Worm (Caenorhabditis elegans): ENCODE measurements around the gene sri-18.
A peak's percentile ranks its signal among the peaks of the same experiment; 100 is the strongest.

Gene sri-18

ce11 chrV:10248255-10248979 lies 11.9 kb downstream of the sri-18 start, which contains the start of gene akt-1:
akt-1 (plus strand) TSS chrV:10248905.
- 0 out of 2 replicates have a peak, but pooled peaks have one; percentile 9 for TF ChIP-seq nfyb-1 (GFP tag; IDR thresholded peaks at IDR 0.05)
- TF ChIP-seq Y53G8AR.9 (GFP tag; conservative IDR thresholded peaks at IDR 0.05), result 0 out of 2 replicates have a peak, but pooled peaks have one; percentile 40
- peak; percentile 44; the same call in 1 of the 2 replicates for TF ChIP-seq zfh-2 (GFP tag; conservative IDR thresholded peaks at IDR 0.05)
- TF ChIP-seq rpc-1 (optimal IDR thresholded peaks at IDR 0.05), result no peak
- no peak for TF ChIP-seq rpc-1 (tag; optimal IDR thresholded peaks at IDR 0.05)

- TF ChIP-seq chd-7 (tag; optimal IDR thresholded peaks at IDR 0.05) (no peak), pha-4 (tag; optimal IDR thresholded peaks at IDR 0.05) (no peak), lin-40 (tag; optimal IDR thresholded peaks at IDR 0.05) (no peak), hsf-1 (GFP tag; IDR thresholded peaks at IDR 0.05) (no peak), efl-1 (GFP tag; optimal IDR thresholded peaks at IDR 0.05) (no peak), F57C9.4 (tag; optimal IDR thresholded peaks at IDR 0.05) (no peak), egrh-3 (GFP tag; IDR thresholded peaks at IDR 0.05) (no peak), ZK185.1 (tag; optimal IDR thresholded peaks at IDR 0.05; ENCODE audit: poor library complexity, severe bottlenecking) (no peak), F57A8.1 (GFP tag; optimal IDR thresholded peaks at IDR 0.05) (no peak), snpc-4 (GFP tag; optimal IDR thresholded peaks at IDR 0.05) (no peak), snpc-4 (tag; optimal IDR thresholded peaks at IDR 0.05) (no peak), nfyb-1 (GFP tag; IDR thresholded peaks at IDR 0.05) (no peak), die-1 (tag; optimal IDR thresholded peaks at IDR 0.05) (no peak), nhr-120 (GFP tag; IDR thresholded peaks at IDR 0.05) (no peak), attf-6 (GFP tag; IDR thresholded peaks at IDR 0.05) (no peak), rpc-1 (optimal IDR thresholded peaks at IDR 0.05) (no peak), rpc-1 (tag; optimal IDR thresholded peaks at IDR 0.05) (no peak), F55B11.4 (tag; optimal IDR thresholded peaks at IDR 0.05; ENCODE audit: borderline replicate concordance, insufficient read depth) (no peak), somi-1 (GFP tag; optimal IDR thresholded peaks at IDR 0.05) (no peak), repo-1 (tag; optimal IDR thresholded peaks at IDR 0.05) (no peak), C06A6.2 (GFP tag; conservative IDR thresholded peaks at IDR 0.05) (no peak)
Observed at ce11 chrV:10247673-10248239, 12.6 kb downstream of the sri-18 start.

ce11 chrV:10246967-10247366 lies 13.4 kb downstream of the sri-18 start:
- no peak for TF ChIP-seq F37B4.10 (GFP tag; IDR thresholded peaks at IDR 0.05)
- no peak for TF ChIP-seq xnd-1 (tag; optimal IDR thresholded peaks at IDR 0.05)
- 0 out of 2 replicates have a peak, but pooled peaks have one; percentile 5 for TF ChIP-seq D2030.7 (GFP tag; IDR thresholded peaks at IDR 0.05)
- no peak for TF ChIP-seq attf-5 (GFP tag; optimal IDR thresholded peaks at IDR 0.05)
- no peak for TF ChIP-seq K11D2.4 (GFP tag; IDR thresholded peaks at IDR 0.05)
- TF ChIP-seq egl-44 (GFP tag; IDR thresholded peaks at IDR 0.05), result 0 out of 2 replicates have a peak, but pooled peaks have one; percentile 47
- no peak for TF ChIP-seq F23B12.7 (tag; optimal IDR thresholded peaks at IDR 0.05; ENCODE audit: insufficient read depth)
- no peak for TF ChIP-seq rec-8 (tag; optimal IDR thresholded peaks at IDR 0.05)
- TF ChIP-seq lin-40 (tag; optimal IDR thresholded peaks at IDR 0.05), result no peak
- TF ChIP-seq ceh-79 (tag; optimal IDR thresholded peaks at IDR 0.05), result no peak
- TF ChIP-seq efl-1 (GFP tag; optimal IDR thresholded peaks at IDR 0.05), result no peak
- peak; percentile 44; the same call in 1 of the 2 replicates for TF ChIP-seq lin-26 (GFP tag; IDR thresholded peaks at IDR 0.05)
- no peak for TF ChIP-seq unc-62 (GFP tag; optimal IDR thresholded peaks at IDR 0.05)
- no peak for TF ChIP-seq hsf-1 (GFP tag; IDR thresholded peaks at IDR 0.05)
- peak; percentile 10; the same call in 1 of the 2 replicates for TF ChIP-seq let-526 (GFP tag; IDR thresholded peaks at IDR 0.05)
- TF ChIP-seq hmg-1.2 (GFP tag; IDR thresholded peaks at IDR 0.05), result peak; percentile 17; the same call in 1 of the 2 replicates
- TF ChIP-seq lir-1 (GFP tag; conservative IDR thresholded peaks at IDR 0.05), result no peak
- TF ChIP-seq sptf-2 (GFP tag; optimal IDR thresholded peaks at IDR 0.05), result no peak
- TF ChIP-seq gei-17 (GFP tag; optimal IDR thresholded peaks at IDR 0.05), result no peak
- TF ChIP-seq cebp-1 (GFP tag; IDR thresholded peaks at IDR 0.05), result no peak
- no peak for TF ChIP-seq cebp-1 (tag; optimal IDR thresholded peaks at IDR 0.05)
- no peak for TF ChIP-seq Y79H2A.3 (GFP tag; conservative IDR thresholded peaks at IDR 0.05)
- 0 out of 2 replicates have a peak, but pooled peaks have one; percentile 25 for TF ChIP-seq nfyb-1 (GFP tag; IDR thresholded peaks at IDR 0.05)
- 0 out of 2 replicates have a peak, but pooled peaks have one; percentile 48 for TF ChIP-seq ceh-40 (GFP tag; IDR thresholded peaks at IDR 0.05)
- no peak for TF ChIP-seq nhr-179 (tag; optimal IDR thresholded peaks at IDR 0.05)
